Worm (Caenorhabditis elegans) whole organism, young adult: ENCODE results near the gene eng-1.

Source experiments
- cebp-2 ChIP-seq: fragments of 200-800 bp; sonication (Bioruptor generic); IDR thresholded peaks from 2 replicates; pipeline ENCODE4 v1.3.6; 2022; ENCODE audit warnings: missing genetic modification characterization, missing compliant biosample characterization
- pbrm-1 ChIP-seq: fragments of 200-800 bp; sonication (Bioruptor generic); IDR thresholded peaks from 2 replicates; pipeline ENCODE4 v1.3.6; 2022; ENCODE audit warnings: missing genetic modification reagents, missing genetic modification characterization, missing compliant biosample characterization

DNA sequence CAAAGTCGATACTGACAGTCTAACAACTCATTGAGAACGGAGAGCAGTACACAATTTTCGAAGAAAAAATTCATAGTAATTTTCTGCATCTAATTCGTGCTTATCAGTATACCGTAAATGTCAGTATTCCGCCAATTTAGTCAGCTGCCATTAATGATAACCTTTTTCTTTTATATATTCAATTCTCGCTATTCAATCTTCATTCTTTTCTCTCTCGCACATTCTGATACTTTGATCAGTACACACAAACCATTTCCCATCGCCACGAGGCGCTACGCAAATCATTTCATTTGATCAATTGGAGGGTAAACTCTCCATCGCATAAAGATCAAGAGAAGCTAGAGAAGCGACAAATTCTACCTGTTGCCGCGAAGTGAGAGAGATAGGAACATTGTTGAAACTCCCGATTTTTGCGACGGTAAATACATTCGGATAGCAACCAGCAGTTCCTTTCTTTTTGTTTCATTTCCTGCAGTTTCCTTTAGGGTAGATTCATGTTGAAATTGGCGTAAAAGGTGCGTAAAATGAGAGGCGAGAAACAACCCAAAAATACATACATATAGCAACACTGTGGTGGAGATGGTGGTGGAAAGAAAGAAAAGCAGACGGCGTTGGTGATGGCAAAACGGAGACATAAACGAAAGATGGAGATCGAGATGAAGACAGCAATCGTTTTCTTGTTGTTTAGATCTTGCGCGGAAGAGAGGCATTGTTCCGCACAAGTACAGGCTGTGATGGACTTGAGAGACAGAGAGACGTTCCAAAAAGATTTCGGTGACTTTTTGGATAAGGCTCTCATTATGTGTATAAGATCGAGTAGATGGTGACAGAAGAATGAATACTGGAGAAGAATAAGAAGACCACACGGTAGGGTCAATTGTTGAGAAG lies 29.9 kb downstream of the eng-1 start:
- no peak for TF ChIP-seq cebp-2 (GFP tag; lab: Robert Waterston, UW)
- no peak for TF ChIP-seq pbrm-1
